Fruit fly (Drosophila melanogaster): Measurements from ENCODE around the gene AnxB9.

dm6 chr3R:21025508-21025907 is 39.5 kb upstream of the AnxB9 start:
- TF ChIP-seq Hr96 (GFP tag; optimal IDR thresholded peaks at IDR 0.05): no peak
- TF ChIP-seq tj (GFP tag; optimal IDR thresholded peaks at IDR 0.05): no peak
- TF ChIP-seq Mnt (GFP tag; optimal IDR thresholded peaks at IDR 0.05): no peak
- TF ChIP-seq Clk (GFP tag; optimal IDR thresholded peaks at IDR 0.05): no peak
- TF ChIP-seq cnc (optimal IDR thresholded peaks at IDR 0.05): no peak
- TF ChIP-seq ovo (GFP tag; optimal IDR thresholded peaks at IDR 0.05): no peak
- no peak for TF ChIP-seq CG5204 (GFP tag; optimal IDR thresholded peaks at IDR 0.05)

Measured in whole organism, adult.